Worm (Caenorhabditis elegans): ENCODE results near the gene tag-131.
A peak's percentile ranks its signal among the peaks of the same experiment; 100 is the strongest.

Gene tag-131

ce11 chrIII:4323120-4323519, 5.6 kb downstream of the tag-131 start:
- TF ChIP-seq nhr-11 (tag; optimal IDR thresholded peaks at IDR 0.05) (peak; percentile 14), ctbp-1 (GFP tag; IDR thresholded peaks at IDR 0.05) (no peak), ztf-11 (tag; optimal IDR thresholded peaks at IDR 0.05) (no peak), vab-7 (GFP tag; IDR thresholded peaks at IDR 0.05) (0 out of 2 replicates have a peak, but pooled peaks have one; percentile 26), R02D3.7 (tag; optimal IDR thresholded peaks at IDR 0.05) (no peak), hlh-30 (tag; optimal IDR thresholded peaks at IDR 0.05; ENCODE audit: insufficient read depth) (no peak), snpc-4 (tag; optimal IDR thresholded peaks at IDR 0.05) (no peak), F26F4.8 (GFP tag; conservative IDR thresholded peaks at IDR 0.05) (no peak), lsy-2 (tag; optimal IDR thresholded peaks at IDR 0.05) (peak in 1 of 2 experiments; percentile 41), lin-1 (GFP tag; IDR thresholded peaks at IDR 0.05) (no peak), hmg-1.1 (GFP tag; IDR thresholded peaks at IDR 0.05) (peak; percentile 54; the same call in 1 of the 2 replicates), mes-2 (tag; optimal IDR thresholded peaks at IDR 0.05; ENCODE audit: poor library complexity, severe bottlenecking) (no peak), lin-13 (GFP tag; optimal IDR thresholded peaks at IDR 0.05) (no peak), lin-39 (tag; optimal IDR thresholded peaks at IDR 0.05) (no peak), F37D6.2 (tag; optimal IDR thresholded peaks at IDR 0.05) (no peak), mep-1 (tag; optimal IDR thresholded peaks at IDR 0.05) (peak; percentile 23), Y48G9A.11 (GFP tag; IDR thresholded peaks at IDR 0.05) (no peak), lir-3 (tag; optimal IDR thresholded peaks at IDR 0.05) (no peak), dve-1 (tag; optimal IDR thresholded peaks at IDR 0.05; ENCODE audit: insufficient read depth) (no peak), ceh-32 (tag; optimal IDR thresholded peaks at IDR 0.05; ENCODE audit: poor library complexity) (no peak), saeg-2 (GFP tag; IDR thresholded peaks at IDR 0.05) (no peak), rbr-2 (tag; optimal IDR thresholded peaks at IDR 0.05) (peak; percentile 48), ceh-62 (tag; optimal IDR thresholded peaks at IDR 0.05) (no peak), daf-8 (GFP tag; IDR thresholded peaks at IDR 0.05) (no peak), zag-1 (tag; optimal IDR thresholded peaks at IDR 0.05) (no peak), tag-97 (GFP tag; IDR thresholded peaks at IDR 0.05) (no peak), F10B5.3 (tag; optimal IDR thresholded peaks at IDR 0.05) (no peak), daf-16 (GFP tag; optimal IDR thresholded peaks at IDR 0.05) (no peak), daf-16 (tag; optimal IDR thresholded peaks at IDR 0.05) (no peak), Y5F2A.4 (GFP tag; optimal IDR thresholded peaks at IDR 0.05) (no peak), jun-1 (tag; optimal IDR thresholded peaks at IDR 0.05) (no peak), nhr-237 (tag; optimal IDR thresholded peaks at IDR 0.05) (no peak), ceh-82 (tag; optimal IDR thresholded peaks at IDR 0.05) (no peak), dpl-1 (GFP tag; optimal IDR thresholded peaks at IDR 0.05) (no peak), lin-38 (GFP tag; IDR thresholded peaks at IDR 0.05) (0 out of 2 replicates have a peak, but pooled peaks have one; percentile 16), nhr-25 (tag; optimal IDR thresholded peaks at IDR 0.05; ENCODE audit: borderline replicate concordance, insufficient read depth) (no peak), nhr-77 (tag; optimal IDR thresholded peaks at IDR 0.05) (no peak), nhr-41 (GFP tag; IDR thresholded peaks at IDR 0.05) (no peak), mdl-1 (tag; optimal IDR thresholded peaks at IDR 0.05) (no peak), madf-9 (GFP tag; conservative IDR thresholded peaks at IDR 0.05) (no peak), mxl-2 (GFP tag; conservative IDR thresholded peaks at IDR 0.05) (no peak), php-3 (GFP tag; IDR thresholded peaks at IDR 0.05) (no peak), nhr-10 (tag; optimal IDR thresholded peaks at IDR 0.05) (no peak), nhr-111 (GFP tag; optimal IDR thresholded peaks at IDR 0.05) (no peak), pha-4 (GFP tag; IDR thresholded peaks at IDR 0.05) (no peak), pha-4 (tag; optimal IDR thresholded peaks at IDR 0.05) (no peak), unc-62 (GFP tag; optimal IDR thresholded peaks at IDR 0.05 in 1 of 2) (peak in 1 of 2 experiments; percentile 67), unc-62 (tag; optimal IDR thresholded peaks at IDR 0.05) (no peak), mxl-3 (GFP tag; optimal IDR thresholded peaks at IDR 0.05) (no peak)
